Fruit fly (Drosophila melanogaster) whole organism, larva: Measurements from ENCODE around the gene CG33120.

Source experiments
- noc ChIP-seq: fragments of 200-800 bp; sonication (Bioruptor generic); optimal IDR thresholded peaks from 3 replicates; lab custom pipeline; 2019; ENCODE audit warnings: missing biosample characterization, mild to moderate bottlenecking, missing genetic modification characterization, moderate library complexity

CG33120 gene

DNA sequence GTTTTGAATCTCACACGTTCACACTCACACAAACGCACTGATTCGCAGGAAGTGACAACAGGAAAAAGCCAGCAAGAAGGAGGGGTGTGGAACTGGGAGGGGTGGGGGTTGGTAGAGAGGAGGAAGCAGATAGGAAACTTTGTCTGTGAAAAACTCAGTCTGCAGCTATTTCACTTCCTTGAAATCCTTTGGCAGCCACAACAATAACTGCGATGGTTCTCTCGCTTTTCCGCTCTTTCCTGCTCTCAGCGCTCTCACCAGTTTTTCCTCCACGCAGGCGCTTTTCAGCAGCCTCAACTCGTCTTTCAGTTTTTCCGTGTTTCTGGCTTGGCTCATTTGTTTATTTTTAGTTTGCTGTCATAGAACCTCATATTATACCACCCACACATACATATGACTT, 2.5 kb upstream of the CG33120 start:
- TF ChIP-seq noc (tag; lab: Kevin White, UChicago), result no peak

DNA sequence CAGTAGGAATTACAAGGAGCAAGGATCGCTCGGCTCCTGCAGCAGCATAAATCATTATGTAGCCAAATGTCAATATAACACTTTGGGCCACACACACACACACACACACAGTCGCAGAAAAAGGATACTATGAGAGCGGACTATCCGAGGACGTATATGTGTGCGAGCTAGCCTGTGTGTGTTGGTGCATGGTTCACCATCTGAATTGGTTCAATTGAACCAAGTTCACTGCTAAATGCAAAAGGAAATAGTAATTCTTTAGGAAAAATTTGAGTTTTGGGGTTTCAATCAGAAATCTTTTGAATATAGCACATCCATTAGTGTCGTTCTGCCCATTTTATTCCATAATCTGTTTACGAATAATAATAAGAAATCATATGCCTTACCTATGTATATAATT, 1.8 kb upstream of the CG33120 start:
- TF ChIP-seq noc (tag; lab: Kevin White, UChicago), result no peak

DNA sequence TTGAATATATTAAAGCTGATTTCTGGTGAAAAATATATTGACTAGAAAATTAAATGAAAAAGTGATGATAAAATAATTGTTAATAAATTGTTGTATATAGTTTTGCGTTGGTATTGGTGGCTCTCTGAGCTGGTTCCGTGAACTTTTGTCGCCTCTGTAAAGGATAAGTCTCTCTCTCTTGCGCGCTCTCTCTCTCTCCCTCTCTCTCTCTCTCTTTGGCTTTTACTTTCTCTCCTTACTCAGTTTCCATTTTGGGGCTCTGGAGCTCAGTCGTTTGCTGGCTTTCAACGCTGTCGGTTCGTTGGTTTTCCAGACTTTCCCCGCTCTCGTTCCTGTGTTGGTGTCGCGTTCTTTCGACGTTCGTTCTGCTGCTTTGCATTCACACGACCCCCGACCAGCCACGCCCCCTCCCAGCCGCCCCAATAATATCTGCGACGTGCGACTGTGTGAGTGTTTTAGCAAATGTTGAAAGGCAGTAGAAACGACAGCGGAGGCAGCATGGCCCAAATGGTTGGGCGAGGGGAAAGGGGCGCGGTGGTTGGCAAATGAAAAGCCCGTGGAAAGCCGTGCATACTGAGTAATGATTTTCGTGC, 634 bp upstream of the CG33120 start, which contains the start of gene CG17321:
Gene CG17321 (plus strand): TSS at position 268 of the 593 bp plus-strand sequence.
- TF ChIP-seq noc (tag; lab: Kevin White, UChicago), result no peak

DNA sequence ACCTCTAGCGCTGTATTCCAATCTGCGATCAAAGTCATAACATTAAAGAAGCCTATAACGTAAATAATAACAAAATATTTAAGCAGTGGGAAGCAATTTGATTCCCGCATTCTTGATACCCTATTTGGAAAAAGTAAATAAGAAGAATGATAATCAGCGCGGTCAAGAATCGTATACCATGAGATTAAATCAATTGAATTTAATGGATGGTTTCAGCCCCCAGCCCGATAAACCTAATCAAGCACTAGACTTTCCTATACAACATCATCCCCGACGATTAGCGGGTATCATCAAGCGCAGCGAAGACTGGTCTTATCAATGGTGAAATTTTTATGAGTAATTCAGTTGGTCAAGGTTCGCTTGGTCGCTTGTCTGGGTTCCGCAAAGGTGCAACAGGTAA, 819 bp downstream of the CG33120 start:
- no peak for TF ChIP-seq noc (tag; lab: Kevin White, UChicago)

DNA sequence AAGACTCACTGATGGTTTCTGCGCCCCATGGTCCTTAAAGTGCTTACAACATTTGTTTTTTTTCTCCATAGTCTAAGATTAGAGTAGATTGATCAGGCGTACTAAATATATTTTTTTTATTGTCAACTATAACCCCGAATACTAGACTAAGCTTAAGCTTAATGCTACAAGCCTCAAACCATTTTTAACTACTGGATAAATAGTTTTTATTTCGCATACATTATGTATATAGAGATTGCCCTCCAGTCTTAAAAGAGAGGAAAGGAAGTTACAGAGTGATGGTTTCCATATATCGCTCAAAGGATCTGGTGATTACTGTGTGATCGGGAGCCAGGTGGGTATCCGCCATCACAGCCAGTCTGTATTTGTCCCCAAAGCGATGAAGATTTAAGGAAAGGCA, 3.2 kb downstream of the CG33120 start, which contains the start of gene CG31752:
Gene CG31752 (minus strand): TSS at position 101 of the 400 bp plus-strand sequence.
- TF ChIP-seq noc (tag; lab: Kevin White, UChicago), result no peak

DNA sequence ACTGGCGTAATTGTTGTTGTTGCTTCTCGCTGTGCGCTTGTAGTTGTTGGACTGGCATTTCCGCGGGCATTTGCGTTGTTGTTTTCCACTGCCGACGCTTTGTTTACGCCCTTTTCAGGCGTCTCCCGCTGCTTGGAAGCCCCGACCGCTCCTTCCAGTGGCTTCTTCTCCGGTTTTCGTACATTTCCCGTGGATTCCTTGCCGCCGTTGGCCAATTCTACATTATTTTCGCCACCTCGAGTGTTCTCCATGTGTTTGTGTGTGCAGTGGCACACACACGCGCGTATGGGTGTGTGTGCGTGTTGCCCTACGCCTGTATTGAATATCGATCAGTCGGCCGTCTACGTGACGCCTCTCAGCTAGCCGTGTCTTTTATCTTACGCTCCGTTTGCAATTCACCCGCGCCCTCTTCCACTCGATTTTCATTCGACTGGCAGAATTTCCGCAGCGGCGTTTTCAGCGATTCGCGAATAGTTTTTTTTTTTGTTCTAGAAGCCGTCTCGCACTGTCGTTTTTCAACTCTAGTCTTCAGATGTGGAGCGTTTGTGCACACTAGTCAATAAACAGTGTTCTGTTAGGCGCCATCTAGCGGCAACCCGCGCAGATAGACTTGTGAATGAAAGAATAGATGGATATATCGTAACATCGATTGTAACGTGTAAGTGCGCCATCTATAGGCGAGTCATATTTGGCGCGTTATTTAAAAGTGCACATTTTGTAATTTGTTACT, 5.1 kb downstream of the CG33120 start, which contains the start of gene CG10600:
Gene CG10600 (minus strand): TSS at position 537 of the 730 bp plus-strand sequence.
- peak; percentile 76 for TF ChIP-seq noc (tag; lab: Kevin White, UChicago)

DNA sequence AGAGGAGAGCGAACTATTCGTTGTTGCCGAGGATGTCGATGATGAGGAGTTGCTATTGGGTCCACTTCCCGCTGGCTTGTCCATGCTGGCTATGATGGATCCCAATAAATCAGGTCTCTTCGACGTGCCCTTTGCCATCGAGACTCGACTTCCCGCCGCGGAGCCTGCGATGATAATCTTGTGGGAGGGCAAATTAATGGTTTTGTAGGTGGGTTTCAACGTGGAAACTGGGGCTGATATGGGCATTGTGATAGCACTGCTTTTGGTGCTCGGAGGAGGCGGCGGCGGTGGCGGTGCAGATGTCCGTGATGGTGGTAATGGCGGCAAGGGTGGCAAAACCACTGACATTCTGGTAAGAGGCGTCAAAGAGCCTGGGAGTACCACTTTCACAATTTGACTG, 9.9 kb downstream of the CG33120 start:
- TF ChIP-seq noc (tag; lab: Kevin White, UChicago), result no peak

DNA sequence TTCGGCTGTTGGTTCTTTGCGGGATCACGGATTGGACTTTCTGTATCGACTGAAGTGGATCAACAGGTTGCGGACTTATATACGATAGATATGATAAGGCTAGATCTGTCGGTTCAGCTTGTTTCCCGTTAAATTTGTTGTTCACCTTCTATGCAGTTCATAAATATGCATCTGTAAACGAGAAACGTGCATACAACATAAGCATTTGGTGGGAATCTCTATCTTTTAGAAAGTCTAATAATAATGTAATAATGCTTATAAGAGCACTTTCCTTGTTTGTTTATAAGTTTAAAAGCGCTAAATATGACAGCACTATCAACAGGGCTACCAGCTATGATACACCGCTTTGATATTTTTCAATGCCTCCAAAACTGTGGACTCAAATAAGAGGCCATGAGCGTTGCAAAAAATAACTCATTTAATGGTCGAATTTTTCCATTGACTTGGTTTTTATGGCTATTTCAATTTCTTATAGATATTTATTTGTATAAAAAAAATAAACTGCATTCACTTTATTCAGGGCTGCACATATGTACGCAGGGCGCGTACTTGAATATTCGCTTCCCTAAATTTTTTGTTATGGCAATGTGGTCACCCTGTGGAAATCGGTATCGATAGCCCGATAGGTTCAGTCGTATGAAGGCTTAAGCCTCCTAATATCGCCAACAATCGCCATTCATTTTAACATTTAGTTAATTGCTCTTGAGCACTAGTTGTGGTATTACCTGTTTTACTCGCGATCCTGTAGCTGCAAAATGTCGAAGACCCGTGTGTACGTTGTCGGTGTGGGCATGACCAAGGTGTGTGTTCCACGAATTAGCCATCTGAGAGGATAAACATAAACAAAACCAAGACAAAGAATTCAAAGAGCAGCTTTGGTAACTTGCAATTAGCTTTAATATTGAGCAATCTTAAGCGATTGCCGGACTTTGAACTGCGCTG, 13.5 kb downstream of the CG33120 start, which contains the start of the genes CG17597 and ScpX:
Gene CG17597 (minus strand): TSS at position 567 of the 942 bp plus-strand sequence.
Gene ScpX (plus strand): TSS at position 643 of the 942 bp plus-strand sequence.
- peak; percentile 17 for TF ChIP-seq noc (tag; lab: Kevin White, UChicago)

DNA sequence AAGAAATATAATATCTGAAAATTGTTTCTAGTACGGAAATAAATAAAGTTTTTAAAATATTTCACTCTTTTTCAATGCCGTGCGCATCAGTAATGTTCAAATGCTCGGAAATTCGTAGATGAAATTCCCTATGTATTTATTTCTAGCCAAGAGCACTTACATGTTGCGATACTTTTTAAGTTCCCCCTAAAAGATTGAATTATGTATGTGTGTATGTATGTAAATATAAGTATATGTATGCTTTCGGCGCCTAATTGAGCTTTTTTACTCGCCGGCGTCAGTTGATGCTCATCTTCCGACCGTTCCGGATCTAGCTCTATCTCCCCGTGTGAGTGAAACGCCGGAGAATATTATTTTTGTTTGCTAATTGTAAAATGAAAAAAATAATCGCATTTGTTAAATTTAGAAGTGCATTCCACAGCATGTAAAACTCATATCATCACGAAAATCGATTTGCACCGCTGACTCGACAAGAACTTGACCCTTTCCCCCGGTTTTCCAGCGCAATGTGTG, 17.8 kb downstream of the CG33120 start, which contains the start of gene Ugt36E1:
Gene Ugt36E1 (plus strand): TSS at position 275 of the 513 bp plus-strand sequence.
- TF ChIP-seq noc (tag; lab: Kevin White, UChicago), result no peak

DNA sequence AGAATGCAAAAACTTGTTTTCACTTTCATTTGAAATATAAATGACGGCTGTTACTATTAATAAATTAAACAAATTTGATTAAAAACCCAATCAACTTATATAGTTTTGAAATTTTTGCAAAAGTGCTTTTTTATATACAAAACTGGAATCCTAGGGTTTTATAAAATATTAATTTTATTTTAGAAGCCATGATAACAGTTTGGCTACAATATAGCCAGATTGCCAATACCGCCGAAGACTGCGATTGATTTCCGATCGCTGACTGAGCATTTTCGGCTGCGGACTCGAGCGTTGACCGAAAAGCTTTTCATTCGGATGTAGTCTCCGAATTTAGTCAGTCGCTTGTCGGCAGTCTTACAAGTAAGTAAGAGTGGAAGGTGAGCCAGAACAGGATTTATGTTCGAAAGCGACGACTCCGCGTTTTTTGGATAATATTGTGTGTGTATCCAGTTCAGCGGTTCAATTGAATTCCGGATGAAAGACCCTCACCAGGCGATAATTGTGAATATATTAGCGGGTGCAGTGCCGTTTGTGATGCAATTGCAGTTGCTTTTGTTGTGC, 21.1 kb downstream of the CG33120 start, which contains the start of gene Ugt36D1:
Gene Ugt36D1 (plus strand): TSS at position 306 of the 561 bp plus-strand sequence.
- peak; percentile 24 for TF ChIP-seq noc (tag; lab: Kevin White, UChicago)

DNA sequence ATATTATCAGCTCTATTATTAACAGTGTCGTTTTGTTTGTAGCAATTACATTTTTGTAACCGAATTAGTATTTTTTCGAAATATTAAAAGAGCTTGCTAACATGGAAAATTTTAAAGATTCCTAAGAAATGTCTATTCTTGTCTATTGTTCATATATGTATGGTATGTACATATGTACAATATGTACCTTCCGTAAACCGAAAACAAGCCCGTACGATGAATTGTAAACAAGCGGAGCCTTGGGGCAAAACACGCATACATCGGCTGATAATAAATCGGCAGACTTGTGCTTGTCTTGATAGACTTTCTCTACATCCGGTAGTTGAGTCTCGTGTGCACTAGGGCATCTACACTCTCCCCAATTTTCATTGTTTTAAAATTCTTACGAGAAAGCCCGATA, 21.6 kb downstream of the CG33120 start:
- TF ChIP-seq noc (tag; lab: Kevin White, UChicago), result no peak

DNA sequence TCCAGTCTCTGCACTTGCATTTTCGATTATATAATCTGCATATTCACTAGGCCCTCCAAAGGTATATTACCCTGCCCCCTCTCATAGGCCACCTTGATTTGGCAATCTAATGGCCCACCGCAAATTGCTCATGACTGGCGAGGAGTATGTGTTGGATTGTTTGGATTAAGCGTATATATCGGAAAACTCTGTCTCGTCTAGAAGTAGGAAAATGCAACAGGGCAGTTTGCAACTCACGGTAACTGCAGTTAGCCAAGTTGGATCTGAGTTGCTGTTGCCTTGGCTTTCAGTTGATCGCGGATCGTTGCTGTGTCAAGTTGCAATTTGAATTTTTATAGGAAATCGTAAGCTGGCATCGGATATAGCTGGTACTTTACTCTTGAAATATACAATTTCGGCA, 25.3 kb downstream of the CG33120 start, which contains the start of gene Ugt36F1:
Gene Ugt36F1 (plus strand): TSS at position 301 of the 400 bp plus-strand sequence.
- no peak for TF ChIP-seq noc (tag; lab: Kevin White, UChicago)

DNA sequence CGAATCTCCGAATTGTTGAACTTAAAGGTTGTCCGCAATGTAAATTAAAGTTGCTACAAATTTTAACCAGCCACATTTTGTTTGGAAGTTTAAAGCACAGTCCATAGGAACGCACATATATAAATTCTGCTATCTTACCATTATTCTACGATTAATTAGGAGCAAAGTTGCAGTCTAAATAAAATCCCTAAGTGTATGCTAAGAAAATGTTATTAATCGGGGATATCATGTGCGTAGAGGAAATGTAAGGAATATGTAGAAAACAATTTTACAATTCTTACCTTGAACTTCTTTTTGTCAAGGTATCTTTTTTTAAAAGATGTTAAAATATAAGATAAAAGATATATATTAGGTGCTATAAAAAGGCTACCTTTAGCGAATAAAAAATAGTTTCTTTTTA, 26.0 kb downstream of the CG33120 start:
- no peak for TF ChIP-seq noc (tag; lab: Kevin White, UChicago)

DNA sequence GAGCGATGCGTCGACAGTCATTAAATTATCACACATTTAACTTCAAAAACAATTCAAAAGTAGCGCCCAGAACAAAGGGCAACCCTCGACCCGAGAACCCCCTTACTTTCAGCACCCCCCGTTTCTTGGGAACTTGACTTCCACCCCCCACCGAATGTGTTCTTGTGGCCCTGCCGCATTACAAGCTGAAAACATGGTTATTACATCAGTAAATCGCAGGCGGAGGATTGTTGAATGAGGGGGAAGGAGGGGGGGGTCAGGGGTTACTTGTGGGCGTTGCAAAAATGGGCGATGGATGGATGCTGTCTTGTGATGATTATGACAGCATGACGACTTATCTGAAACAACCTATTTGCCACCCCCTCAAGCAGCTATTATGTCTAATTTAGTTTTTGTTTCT, 29.2 kb downstream of the CG33120 start:
- no peak for TF ChIP-seq noc (tag; lab: Kevin White, UChicago)

DNA sequence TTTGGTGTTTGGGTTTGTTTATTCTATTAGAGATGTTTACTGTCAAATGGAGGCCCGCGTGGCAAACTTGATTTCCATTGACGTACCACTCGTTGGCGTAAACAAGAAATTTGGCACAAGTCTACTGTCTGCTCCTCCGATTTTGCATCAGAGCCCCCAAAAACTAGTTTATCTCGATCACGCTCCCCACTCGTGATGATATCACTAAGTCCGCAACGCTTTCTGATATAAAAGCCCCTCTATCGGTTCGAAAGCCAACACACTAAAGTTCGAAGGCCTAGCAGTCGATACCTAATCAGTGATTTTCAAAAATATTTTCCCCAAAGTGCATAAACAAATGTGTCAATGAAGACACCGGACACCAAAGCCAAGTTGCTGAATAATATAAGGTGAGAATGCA, 31.6 kb downstream of the CG33120 start:
- no peak for TF ChIP-seq noc (tag; lab: Kevin White, UChicago)
